Worm (Caenorhabditis elegans): ENCODE results near the gene T02G5.14.

ce11 chrII:7139064-7139463 lies 54.9 kb downstream of the T02G5.14 start:
- no peak for TF ChIP-seq ama-1 (optimal IDR thresholded peaks at IDR 0.05)
- no peak for TF ChIP-seq skn-1 (tag; optimal IDR thresholded peaks at IDR 0.05)
- no peak for TF ChIP-seq ztf-4 (tag; optimal IDR thresholded peaks at IDR 0.05)
- TF ChIP-seq snpc-4 (tag; optimal IDR thresholded peaks at IDR 0.05), result no peak
- TF ChIP-seq elt-2 (tag; optimal IDR thresholded peaks at IDR 0.05), result peak; percentile 82
- no peak for TF ChIP-seq zag-1 (tag; optimal IDR thresholded peaks at IDR 0.05)
- no peak for TF ChIP-seq lin-39 (tag; optimal IDR thresholded peaks at IDR 0.05)
- no peak for TF ChIP-seq nhr-11 (tag; optimal IDR thresholded peaks at IDR 0.05)
- no peak for TF ChIP-seq ztf-11 (tag; optimal IDR thresholded peaks at IDR 0.05)
